Worm (Caenorhabditis elegans) whole organism, L4 larva: ENCODE measurements around the gene nas-33.

Experiments
- Y5F2A.4 ChIP-seq: fragments of 200-800 bp; sonication (Bioruptor generic); optimal IDR thresholded peaks from 2 replicates; lab custom pipeline; 2018; ENCODE audit warnings: mild to moderate bottlenecking, missing genetic modification characterization, missing compliant biosample characterization
- ZK546.5 ChIP-seq, 2 experiments: sonication (generic microtip); optimal IDR thresholded peaks; 2 replicates each; lab custom pipeline; 2017; ENCODE audit warnings: missing biosample characterization in 2 of 2, missing genetic modification characterization in 2 of 2
- ceh-62 ChIP-seq: sonication (generic microtip); optimal IDR thresholded peaks from 2 replicates; lab custom pipeline; 2017; ENCODE audit warnings: missing biosample characterization, missing genetic modification characterization
- fos-1 ChIP-seq: fragments of 150-350 bp; optimal IDR thresholded peaks from 2 replicates; lab custom pipeline; 2014; ENCODE audit warnings: missing biosample characterization, missing genetic modification characterization
- lsy-2 ChIP-seq, 2 experiments: fragments of 150-350 bp in 1 of 2; sonication (generic microtip) in 1 of 2; optimal IDR thresholded peaks; 2 replicates each; lab custom pipeline; 2014 to 2017; ENCODE audit warnings: missing biosample characterization in 2 of 2, missing genetic modification characterization in 2 of 2
- mxl-2 ChIP-seq: fragments of 200-800 bp; sonication (Bioruptor generic); conservative IDR thresholded peaks from 2 replicates; pipeline ENCODE4 v1.3.6; 2022; ENCODE audit warnings: missing genetic modification reagents, missing genetic modification characterization, missing compliant biosample characterization
- nhr-111 ChIP-seq: fragments of 200-800 bp; sonication (Bioruptor generic); optimal IDR thresholded peaks from 2 replicates; lab custom pipeline; 2018; ENCODE audit warnings: mild to moderate bottlenecking, missing genetic modification characterization, missing compliant biosample characterization
- nhr-77 ChIP-seq: fragments of 150-350 bp; optimal IDR thresholded peaks from 2 replicates; lab custom pipeline; 2014; ENCODE audit warnings: missing biosample characterization, missing genetic modification characterization
- sdz-12 ChIP-seq: fragments of 200-800 bp; sonication (Bioruptor generic); optimal IDR thresholded peaks from 2 replicates; lab custom pipeline; 2018; ENCODE audit warnings: mild to moderate bottlenecking, missing genetic modification characterization, missing compliant biosample characterization
- spr-1 ChIP-seq: sonication (generic microtip); optimal IDR thresholded peaks from 2 replicates; lab custom pipeline; 2016; ENCODE audit warnings: mild to moderate bottlenecking, missing genetic modification characterization, missing compliant biosample characterization
- zfp-2 ChIP-seq: sonication (generic microtip); optimal IDR thresholded peaks from 2 replicates; lab custom pipeline; 2016; ENCODE audit warnings: mild to moderate bottlenecking, missing genetic modification characterization, missing compliant biosample characterization

- TF ChIP-seq lsy-2 (tag; optimal IDR thresholded peaks at IDR 0.05; lab: Kevin White, UChicago) (no peak), zfp-2 (tag; lab: Kevin White, UChicago) (no peak), ceh-62 (no peak), sdz-12 (GFP tag; lab: Kevin White, UChicago) (no peak), nhr-111 (no peak), nhr-77 (no peak), spr-1 (tag; lab: Kevin White, UChicago) (no peak), fos-1 (tag; lab: Kevin White, UChicago) (no peak), Y5F2A.4 (GFP tag; lab: Kevin White, UChicago) (no peak), ZK546.5 (tag; optimal IDR thresholded peaks at IDR 0.05; lab: Kevin White, UChicago) (no peak), mxl-2 (GFP tag; lab: Robert Waterston, UW) (no peak)
These were observed 13.4 kb upstream of the nas-33 start, which contains the start of gene C15B12.9 for ce11 chrX:6468499-6468898.
